Fruit fly (Drosophila melanogaster): ENCODE measurements around the gene CG31516.
A peak's percentile ranks its signal among the peaks of the same experiment; 100 is the strongest.

The CG31516 gene

DNA sequence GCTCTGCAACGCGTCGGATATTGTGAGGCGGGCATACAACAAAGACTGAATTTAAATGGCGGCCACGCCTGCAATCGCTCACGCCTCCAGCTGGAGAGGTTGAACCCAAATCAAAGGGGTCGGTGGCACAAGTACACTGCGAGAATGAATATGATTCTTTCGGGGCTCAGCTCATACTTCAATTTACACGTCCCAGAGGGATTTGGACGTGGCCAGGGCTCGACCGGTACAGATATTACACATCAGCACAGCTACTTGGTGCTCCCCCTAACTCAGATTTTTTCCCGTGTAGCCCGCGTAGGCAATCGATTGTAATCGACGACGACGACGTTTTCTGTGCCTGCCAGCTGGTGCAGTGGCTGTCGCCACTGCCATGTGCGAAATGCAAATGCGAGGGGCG, 5.9 kb downstream of the CG31516 start (continued):
- TF ChIP-seq CG12769 (tag; optimal IDR thresholded peaks at IDR 0.05) (peak; percentile 86), tio (GFP tag; optimal IDR thresholded peaks at IDR 0.05) (peak; percentile 14), CG17361 (GFP tag; IDR thresholded peaks at IDR 0.05) (peak; percentile 68; the same call in 1 of the 3 replicates), aop (GFP tag; IDR thresholded peaks at IDR 0.05) (peak; percentile 74; the same call in 1 of the 2 replicates), ara (GFP tag; IDR thresholded peaks at IDR 0.05) (peak; percentile 84), gcm2 (GFP tag; optimal IDR thresholded peaks at IDR 0.05) (peak; percentile 69), Myb (GFP tag; optimal IDR thresholded peaks at IDR 0.05) (peak; percentile 46), seq (GFP tag; IDR thresholded peaks at IDR 0.05) (peak; percentile 77), cwo (GFP tag; optimal IDR thresholded peaks at IDR 0.05) (peak; percentile 57), mirr (GFP tag; optimal IDR thresholded peaks at IDR 0.05) (peak; percentile 29), Nf-YB (GFP tag; optimal IDR thresholded peaks at IDR 0.05) (peak; percentile 22), Abd-B (GFP tag; optimal IDR thresholded peaks at IDR 0.05) (peak; percentile 78), CG15073 (GFP tag; optimal IDR thresholded peaks at IDR 0.05) (peak; percentile 10), NC2α (GFP tag; optimal IDR thresholded peaks at IDR 0.05) (peak; percentile 34), CG2202 (tag; optimal IDR thresholded peaks at IDR 0.05) (no peak), crol (GFP tag; IDR thresholded peaks at IDR 0.05) (no peak), CG3847 (GFP tag; IDR thresholded peaks at IDR 0.05) (peak; percentile 80), B-H1 (GFP tag; IDR thresholded peaks at IDR 0.05) (peak; percentile 85), Fer1 (GFP tag; optimal IDR thresholded peaks at IDR 0.05) (peak; percentile 67), CG9437 (GFP tag; optimal IDR thresholded peaks at IDR 0.05) (peak; percentile 39), Ets65A (GFP tag) (peak; percentile 98), luna (GFP tag; optimal IDR thresholded peaks at IDR 0.05) (no peak), Awh (GFP tag; IDR thresholded peaks at IDR 0.05) (peak; percentile 90), emc (GFP tag; optimal IDR thresholded peaks at IDR 0.05) (peak; percentile 29), Elba2 (GFP tag; optimal IDR thresholded peaks at IDR 0.05) (no peak), ro (GFP tag; IDR thresholded peaks at IDR 0.05) (peak; percentile 79), Fer3 (tag; optimal IDR thresholded peaks at IDR 0.05) (peak; percentile 64), CG10431 (GFP tag; optimal IDR thresholded peaks at IDR 0.05) (no peak), CG17802 (tag; optimal IDR thresholded peaks at IDR 0.05) (peak; percentile 45), CG11456 (GFP tag; IDR thresholded peaks at IDR 0.05) (peak; percentile 89), unc-4 (GFP tag; IDR thresholded peaks at IDR 0.05; ENCODE audit: partially characterized antibody) (no peak), maf-S (GFP tag; optimal IDR thresholded peaks at IDR 0.05) (peak; percentile 46), CG10979 (tag; optimal IDR thresholded peaks at IDR 0.05) (peak; percentile 67), CG9876 (GFP tag; optimal IDR thresholded peaks at IDR 0.05) (peak; percentile 54), Hr39 (optimal IDR thresholded peaks at IDR 0.05) (no peak), CG6654 (GFP tag; optimal IDR thresholded peaks at IDR 0.05) (peak; percentile 55), Spps (tag; optimal IDR thresholded peaks at IDR 0.05) (peak; percentile 3), pros (GFP tag; optimal IDR thresholded peaks at IDR 0.05) (no peak), CG30403 (GFP tag; optimal IDR thresholded peaks at IDR 0.05) (peak; percentile 69), Chrac-16 (GFP tag; optimal IDR thresholded peaks at IDR 0.05) (peak; percentile 59), CG10209 (GFP tag; optimal IDR thresholded peaks at IDR 0.05) (peak; percentile 72), cato (GFP tag; optimal IDR thresholded peaks at IDR 0.05; ENCODE audit: borderline replicate concordance) (peak; percentile 47), grau (tag; optimal IDR thresholded peaks at IDR 0.05) (peak; percentile 70), CG6689 (GFP tag; IDR thresholded peaks at IDR 0.05) (peak; percentile 88), CG7745 (tag; optimal IDR thresholded peaks at IDR 0.05) (no peak), Pdp1 (GFP tag; optimal IDR thresholded peaks at IDR 0.05) (peak; percentile 71 to 73), nmo (GFP tag; optimal IDR thresholded peaks at IDR 0.05) (peak; percentile 80), CG10462 (GFP tag; optimal IDR thresholded peaks at IDR 0.05) (peak; percentile 8), wek (GFP tag; optimal IDR thresholded peaks at IDR 0.05) (peak; percentile 37), cas (GFP tag; IDR thresholded peaks at IDR 0.05) (no peak), nerfin-1 (tag; optimal IDR thresholded peaks at IDR 0.05) (peak; percentile 57), H15 (GFP tag; IDR thresholded peaks at IDR 0.05) (peak; percentile 89)
